Fruit fly (Drosophila melanogaster) whole organism, pupa: Measurements from ENCODE around the gene S.

Source experiments
- CG14655 ChIP-seq: fragments of 200-800 bp; sonication (Bioruptor generic); optimal IDR thresholded peaks from 3 replicates; lab custom pipeline; 2017; ENCODE audit warnings: mild to moderate bottlenecking, missing biosample characterization, missing genetic modification reagents, missing genetic modification characterization
- CG32121 ChIP-seq: fragments of 200-800 bp; sonication (Bioruptor generic); IDR thresholded peaks from 2 replicates; pipeline ENCODE4 v1.3.6; 2022; ENCODE audit warnings: missing biosample characterization, missing genetic modification characterization
- EcR ChIP-seq: fragments of 200-800 bp; sonication (Bioruptor generic); optimal IDR thresholded peaks from 3 replicates; lab custom pipeline; 2019; ENCODE audit warnings: missing biosample characterization, missing genetic modification characterization, mild to moderate bottlenecking, moderate library complexity, missing genetic modification reagents

dm6 chr2L:1108029-1108688 lies 30.5 kb upstream of the S start, which contains the start of the genes PolrMT and CG14339:
- no peak for TF ChIP-seq EcR (GFP tag; lab: Kevin White, UChicago)
- TF ChIP-seq CG14655 (GFP tag; lab: Kevin White, UChicago), result no peak
- no peak for TF ChIP-seq CG32121 (GFP tag; lab: Robert Waterston, UW)
